Worm (Caenorhabditis elegans): ENCODE data around the gene set-16.

Gene set-16

ce11 chrIII:13633826-13634225 lies 9.9 kb upstream of the set-16 start:
- TF ChIP-seq nhr-43 (tag; optimal IDR thresholded peaks at IDR 0.05; ENCODE audit: poor library complexity, severe bottlenecking) (no peak), pqm-1 (tag; optimal IDR thresholded peaks at IDR 0.05) (no peak), ama-1 (optimal IDR thresholded peaks at IDR 0.05) (no peak), nfya-1 (tag; optimal IDR thresholded peaks at IDR 0.05; ENCODE audit: insufficient read depth) (peak; percentile 3), fkh-2 (tag; optimal IDR thresholded peaks at IDR 0.05) (no peak), ztf-11 (tag; optimal IDR thresholded peaks at IDR 0.05) (no peak), zag-1 (tag; optimal IDR thresholded peaks at IDR 0.05) (no peak), fkh-10 (GFP tag; optimal IDR thresholded peaks at IDR 0.05) (peak; percentile 20), eor-1 (tag; optimal IDR thresholded peaks at IDR 0.05) (no peak), nhr-25 (tag; optimal IDR thresholded peaks at IDR 0.05) (no peak), nhr-12 (tag; optimal IDR thresholded peaks at IDR 0.05) (no peak), lin-39 (tag; optimal IDR thresholded peaks at IDR 0.05) (peak; percentile 3), aly-2 (tag; optimal IDR thresholded peaks at IDR 0.05) (no peak), nhr-77 (tag; optimal IDR thresholded peaks at IDR 0.05) (no peak), mml-1 (tag; optimal IDR thresholded peaks at IDR 0.05) (no peak), jun-1 (tag; optimal IDR thresholded peaks at IDR 0.05) (no peak), lin-15B (tag; optimal IDR thresholded peaks at IDR 0.05) (no peak), nhr-23 (tag; optimal IDR thresholded peaks at IDR 0.05) (no peak), tbx-2 (tag; optimal IDR thresholded peaks at IDR 0.05) (no peak), elt-3 (tag; optimal IDR thresholded peaks at IDR 0.05) (no peak)

- TF ChIP-seq snpc-4 (tag; optimal IDR thresholded peaks at IDR 0.05): no peak
- TF ChIP-seq daf-12 (tag; optimal IDR thresholded peaks at IDR 0.05): no peak
- TF ChIP-seq egl-5 (tag; optimal IDR thresholded peaks at IDR 0.05): peak; percentile 11
- no peak for TF ChIP-seq unc-39 (tag; optimal IDR thresholded peaks at IDR 0.05)
- TF ChIP-seq nhr-23 (tag; optimal IDR thresholded peaks at IDR 0.05): no peak
- no peak for TF ChIP-seq elt-2 (tag; optimal IDR thresholded peaks at IDR 0.05)
- no peak for TF ChIP-seq ztf-11 (tag; optimal IDR thresholded peaks at IDR 0.05)
- no peak for TF ChIP-seq sea-2 (GFP tag; optimal IDR thresholded peaks at IDR 0.05)
- TF ChIP-seq ceh-9 (tag; optimal IDR thresholded peaks at IDR 0.05): no peak
- TF ChIP-seq nhr-67 (tag; optimal IDR thresholded peaks at IDR 0.05): no peak
- TF ChIP-seq nhr-11 (tag; optimal IDR thresholded peaks at IDR 0.05): no peak
- no peak for TF ChIP-seq egl-27 (tag; optimal IDR thresholded peaks at IDR 0.05)
- TF ChIP-seq elt-3 (tag; optimal IDR thresholded peaks at IDR 0.05): no peak
- TF ChIP-seq tbx-2 (tag; optimal IDR thresholded peaks at IDR 0.05): no peak
- no peak for TF ChIP-seq fkh-2 (tag; optimal IDR thresholded peaks at IDR 0.05)
- TF ChIP-seq lin-39 (tag; optimal IDR thresholded peaks at IDR 0.05): peak; percentile 18
- TF ChIP-seq elt-1 (tag; optimal IDR thresholded peaks at IDR 0.05): peak; percentile 29
- TF ChIP-seq nhr-43 (tag; optimal IDR thresholded peaks at IDR 0.05; ENCODE audit: poor library complexity, severe bottlenecking): no peak
- TF ChIP-seq ZK546.5 (tag; optimal IDR thresholded peaks at IDR 0.05): no peak
- TF ChIP-seq nhr-237 (tag; optimal IDR thresholded peaks at IDR 0.05): no peak
- no peak for TF ChIP-seq ztf-4 (tag; optimal IDR thresholded peaks at IDR 0.05)
- no peak for TF ChIP-seq mdl-1 (tag; optimal IDR thresholded peaks at IDR 0.05)
- no peak for TF ChIP-seq fos-1 (tag; optimal IDR thresholded peaks at IDR 0.05)
These were observed 8.5 kb upstream of the set-16 start for ce11 chrIII:13635235-13635634.

DNA sequence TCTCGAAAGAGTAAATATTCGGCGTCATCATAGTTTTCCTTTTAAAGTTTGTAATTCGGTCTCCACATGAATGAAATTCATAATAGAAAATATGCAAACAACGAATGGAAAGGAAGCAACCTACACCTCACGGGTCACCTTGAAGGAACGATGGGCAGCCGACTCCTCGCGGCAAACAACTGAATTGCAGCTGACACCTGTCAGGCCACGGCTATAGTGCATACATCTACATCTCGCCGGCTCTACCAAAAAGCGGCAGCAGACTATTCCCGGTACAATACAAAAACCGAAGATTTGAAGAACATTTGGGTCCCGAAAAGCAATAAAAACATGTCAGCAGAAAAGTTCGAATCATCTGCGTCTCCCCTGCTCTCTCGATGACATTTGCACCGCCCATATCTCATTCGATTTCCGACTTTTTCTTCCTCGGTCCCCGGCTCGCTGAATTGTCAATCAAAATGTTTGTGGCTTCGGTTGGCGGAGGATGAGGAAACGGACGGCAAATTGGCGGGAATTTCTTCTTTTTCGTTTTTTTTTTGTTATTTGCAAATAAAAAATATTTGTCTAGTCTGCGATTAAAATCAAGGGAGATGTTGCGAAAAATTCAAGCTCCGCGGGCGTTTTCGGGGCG lies 7.9 kb upstream of the set-16 start:
- no peak for TF ChIP-seq ZK546.5 (tag; optimal IDR thresholded peaks at IDR 0.05)
- no peak for TF ChIP-seq tbx-2 (tag; optimal IDR thresholded peaks at IDR 0.05)
- TF ChIP-seq nhr-76 (tag; optimal IDR thresholded peaks at IDR 0.05): no peak
- TF ChIP-seq snpc-4 (tag; optimal IDR thresholded peaks at IDR 0.05): peak; percentile 66
- TF ChIP-seq nhr-25 (tag; optimal IDR thresholded peaks at IDR 0.05): no peak
- TF ChIP-seq elt-2 (tag; optimal IDR thresholded peaks at IDR 0.05): no peak
- TF ChIP-seq daf-12 (tag; optimal IDR thresholded peaks at IDR 0.05): no peak
- no peak for TF ChIP-seq ceh-9 (tag; optimal IDR thresholded peaks at IDR 0.05)
- TF ChIP-seq mdl-1 (tag; optimal IDR thresholded peaks at IDR 0.05): no peak
- peak; percentile 61 for TF ChIP-seq fkh-10 (GFP tag; optimal IDR thresholded peaks at IDR 0.05)
- TF ChIP-seq fkh-2 (tag; optimal IDR thresholded peaks at IDR 0.05): no peak
- TF ChIP-seq ama-1 (optimal IDR thresholded peaks at IDR 0.05): no peak
- TF ChIP-seq hmg-11 (tag; optimal IDR thresholded peaks at IDR 0.05): no peak
- no peak for TF ChIP-seq nhr-11 (tag; optimal IDR thresholded peaks at IDR 0.05)
- TF ChIP-seq ztf-11 (tag; optimal IDR thresholded peaks at IDR 0.05): no peak
- TF ChIP-seq lin-39 (tag; optimal IDR thresholded peaks at IDR 0.05): peak; percentile 7
- TF ChIP-seq egl-5 (tag; optimal IDR thresholded peaks at IDR 0.05): no peak
- peak; percentile 31 for TF ChIP-seq unc-62 (GFP tag; optimal IDR thresholded peaks at IDR 0.05)
- no peak for TF ChIP-seq nhr-237 (tag; optimal IDR thresholded peaks at IDR 0.05)
- TF ChIP-seq nfya-1 (tag; optimal IDR thresholded peaks at IDR 0.05; ENCODE audit: insufficient read depth): peak; percentile 32
- no peak for TF ChIP-seq sea-2 (GFP tag; optimal IDR thresholded peaks at IDR 0.05)
- TF ChIP-seq R02D3.7 (tag; optimal IDR thresholded peaks at IDR 0.05): no peak
- TF ChIP-seq ceh-28 (tag; optimal IDR thresholded peaks at IDR 0.05): no peak
